Fruit fly (Drosophila melanogaster): Measurements from ENCODE around the gene GABA-B-R1.

Gene GABA-B-R1

DNA sequence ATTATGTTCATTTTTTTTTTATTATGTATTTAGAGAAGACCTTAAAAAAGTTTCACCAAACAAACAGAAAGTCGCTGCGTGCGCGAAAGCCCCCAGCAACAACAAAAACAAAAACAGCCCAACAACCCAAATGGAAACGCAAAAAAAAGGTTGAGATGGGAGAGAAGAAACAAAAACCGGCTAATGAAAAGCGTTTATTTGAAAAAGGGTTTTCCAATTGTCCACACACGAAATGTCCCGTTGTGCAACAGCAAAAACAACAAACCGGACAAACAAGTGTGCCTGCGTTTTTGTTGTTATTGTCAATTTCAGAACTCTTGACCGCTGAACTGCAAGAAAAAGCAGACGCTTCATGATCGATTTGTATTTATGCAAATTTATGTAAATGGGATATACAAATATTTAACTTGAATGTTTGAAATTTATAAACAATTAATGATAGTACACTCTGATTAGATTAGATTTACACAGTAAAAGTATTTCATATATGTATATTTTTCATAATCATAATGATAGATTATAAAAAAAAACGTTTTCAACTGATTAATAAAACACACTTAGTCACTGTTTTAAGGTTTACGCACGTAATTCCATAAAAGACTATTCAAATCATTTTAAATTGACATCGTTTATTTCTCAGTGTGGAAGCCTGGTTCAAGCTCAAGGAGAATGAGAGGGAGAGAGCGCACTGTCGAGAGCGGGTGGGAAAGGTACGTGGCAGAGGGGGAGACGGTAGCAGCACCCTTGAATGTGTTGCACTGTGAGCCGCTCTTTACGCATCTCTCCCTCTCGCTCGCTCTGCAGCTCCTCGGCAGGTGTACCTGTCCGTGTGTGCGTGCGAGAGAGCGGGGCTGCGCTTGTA, 40.5 kb downstream of the GABA-B-R1 start (continued):
- no peak for TF ChIP-seq C15 (GFP tag; IDR thresholded peaks at IDR 0.05)
- peak; percentile 46 to 84 for TF ChIP-seq Hr51 (GFP tag; optimal IDR thresholded peaks at IDR 0.05)
- TF ChIP-seq CG13624 (GFP tag; optimal IDR thresholded peaks at IDR 0.05), result no peak
- peak; percentile 59 for TF ChIP-seq wor (GFP tag; IDR thresholded peaks at IDR 0.05)
- no peak for TF ChIP-seq Dfd (GFP tag; optimal IDR thresholded peaks at IDR 0.05)
- TF ChIP-seq Meics (GFP tag; optimal IDR thresholded peaks at IDR 0.05), result peak; percentile 74
- TF ChIP-seq CG2875 (GFP tag; optimal IDR thresholded peaks at IDR 0.05), result peak; percentile 71
- 0 out of 3 replicates have a peak, but pooled peaks have one; percentile 21 for TF ChIP-seq CG6175 (GFP tag; IDR thresholded peaks at IDR 0.05)
- peak; percentile 58 for TF ChIP-seq salm (tag; optimal IDR thresholded peaks at IDR 0.05)
- peak; percentile 47 for TF ChIP-seq CG1024 (GFP tag; IDR thresholded peaks at IDR 0.05)
- peak; percentile 51 for TF ChIP-seq CG18619 (GFP tag; optimal IDR thresholded peaks at IDR 0.05)
- TF ChIP-seq fd3F (GFP tag; optimal IDR thresholded peaks at IDR 0.05), result peak; percentile 31
- TF ChIP-seq CG31441 (GFP tag; IDR thresholded peaks at IDR 0.05), result peak; percentile 89
- TF ChIP-seq ranshi (GFP tag; IDR thresholded peaks at IDR 0.05), result peak; percentile 75
- TF ChIP-seq yki (optimal IDR thresholded peaks at IDR 0.05), result peak; percentile 67
- peak; percentile 10 for TF ChIP-seq Dip3 (GFP tag; optimal IDR thresholded peaks at IDR 0.05)
- no peak for TF ChIP-seq Nf-YC (tag; optimal IDR thresholded peaks at IDR 0.05)
- peak; percentile 7 for TF ChIP-seq Mes4 (GFP tag; optimal IDR thresholded peaks at IDR 0.05)
- TF ChIP-seq B-H2 (GFP tag; optimal IDR thresholded peaks at IDR 0.05), result no peak
- TF ChIP-seq Awh (GFP tag; IDR thresholded peaks at IDR 0.05), result 0 out of 2 replicates have a peak, but pooled peaks have one; percentile 56
- no peak for TF ChIP-seq CG13894 (tag; optimal IDR thresholded peaks at IDR 0.05)
- TF ChIP-seq CG4617 (GFP tag; optimal IDR thresholded peaks at IDR 0.05; ENCODE audit: borderline replicate concordance), result peak; percentile 13
- peak; percentile 24 for TF ChIP-seq Vsx1 (GFP tag; optimal IDR thresholded peaks at IDR 0.05)
- TF ChIP-seq br (optimal IDR thresholded peaks at IDR 0.05), result no peak
- TF ChIP-seq CG8478 (optimal IDR thresholded peaks at IDR 0.05), result peak; percentile 75
- peak; percentile 62 for TF ChIP-seq CG16815 (GFP tag; optimal IDR thresholded peaks at IDR 0.05)
- TF ChIP-seq CG12659 (GFP tag; optimal IDR thresholded peaks at IDR 0.05), result peak; percentile 73

DNA sequence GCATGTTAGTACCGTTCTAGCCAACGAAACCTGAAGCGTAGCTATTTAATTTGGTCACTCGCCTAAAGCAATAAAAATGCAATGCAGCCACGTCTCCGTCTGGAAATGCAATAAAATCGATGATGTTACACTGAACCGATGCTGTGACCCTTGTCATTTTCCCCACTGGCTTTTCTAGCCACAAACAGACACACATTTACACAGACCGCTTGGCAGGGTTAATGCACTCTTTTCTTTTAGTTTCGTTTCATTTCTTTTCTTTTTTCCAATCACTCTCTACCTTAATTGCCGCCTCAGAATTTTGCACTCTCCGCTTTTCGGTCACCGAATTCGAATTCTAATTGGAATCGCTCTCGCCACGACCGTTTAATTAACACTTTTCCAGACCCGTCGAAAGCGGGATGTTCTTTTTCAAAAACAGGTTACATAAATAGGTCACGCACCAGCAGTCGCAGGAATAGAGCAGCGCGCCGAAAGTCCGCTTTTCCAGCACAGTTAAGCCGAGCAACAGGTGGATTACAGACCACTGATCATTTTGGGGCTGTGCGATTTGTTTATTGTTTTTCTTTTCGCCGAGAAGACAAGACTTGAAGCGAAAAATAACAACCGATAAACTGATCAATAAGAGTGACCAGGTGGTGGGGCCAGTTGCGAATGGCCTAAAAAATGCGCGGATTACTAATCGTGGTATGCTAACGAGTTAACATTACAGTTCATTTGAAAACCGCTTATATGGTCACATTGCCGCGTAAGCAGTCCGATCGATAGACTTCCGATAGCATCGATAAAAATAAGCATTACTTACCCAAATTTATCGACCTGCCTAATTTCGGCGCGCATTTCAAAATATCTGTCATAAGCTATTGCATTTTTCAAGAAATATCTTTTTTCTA, 41.3 kb downstream of the GABA-B-R1 start, which contains the start of gene ck:
Gene ck, minus strand, starts transcription at position 638 of the 893 bp plus-strand sequence.
- TF ChIP-seq kay (GFP tag; optimal IDR thresholded peaks at IDR 0.05) (no peak), onecut (GFP tag; IDR thresholded peaks at IDR 0.05) (no peak), Dip3 (GFP tag; optimal IDR thresholded peaks at IDR 0.05) (no peak), CG8924 (tag; optimal IDR thresholded peaks at IDR 0.05) (peak; percentile 42), h (optimal IDR thresholded peaks at IDR 0.05) (no peak), rib (GFP tag; IDR thresholded peaks at IDR 0.05) (no peak), yki (optimal IDR thresholded peaks at IDR 0.05) (no peak), CG4282 (GFP tag; optimal IDR thresholded peaks at IDR 0.05) (no peak), D (optimal IDR thresholded peaks at IDR 0.05) (peak; percentile 43), D (GFP tag; optimal IDR thresholded peaks at IDR 0.05) (no peak), Sry-δ (GFP tag; optimal IDR thresholded peaks at IDR 0.05) (peak; percentile 68), CG14860 (GFP tag; IDR thresholded peaks at IDR 0.05; ENCODE audit: partially characterized antibody) (peak; percentile 68), C15 (GFP tag; IDR thresholded peaks at IDR 0.05) (no peak), disco-r (GFP tag; optimal IDR thresholded peaks at IDR 0.05) (no peak), jumu (GFP tag; optimal IDR thresholded peaks at IDR 0.05) (no peak), seq (GFP tag; IDR thresholded peaks at IDR 0.05) (no peak), lov (optimal IDR thresholded peaks at IDR 0.05) (no peak), lov (GFP tag; IDR thresholded peaks at IDR 0.05) (no peak), CG18476 (GFP tag; optimal IDR thresholded peaks at IDR 0.05) (no peak), TFAM (GFP tag; optimal IDR thresholded peaks at IDR 0.05) (no peak), CG1832 (GFP tag; optimal IDR thresholded peaks at IDR 0.05) (no peak), CG16813 (GFP tag; IDR thresholded peaks at IDR 0.05; ENCODE audit: partially characterized antibody) (peak; percentile 74), tna (GFP tag; IDR thresholded peaks at IDR 0.05; ENCODE audit: partially characterized antibody) (peak; percentile 77), NC2α (GFP tag; optimal IDR thresholded peaks at IDR 0.05) (no peak), klu (GFP tag; IDR thresholded peaks at IDR 0.05) (no peak)
